Worm (Caenorhabditis elegans) whole organism, L4 larva: ENCODE results near the gene mcm-3AP.
"Not testable (repeated sequence)": the region's sequence is repeated elsewhere in the genome, so short reads cannot be mapped to it uniquely, and the experiment has no call there.

Experiments used
- F10B5.3 ChIP-seq: sonication (generic microtip); optimal IDR thresholded peaks from 2 replicates; lab custom pipeline; 2016; ENCODE audit warnings: mild to moderate bottlenecking, missing genetic modification characterization, missing compliant biosample characterization
- F44E2.7 ChIP-seq: fragments of 200-800 bp; sonication (Bioruptor generic); IDR thresholded peaks from 2 replicates; pipeline ENCODE4 v2.1.2; 2022; ENCODE audit warnings: missing genetic modification characterization, missing compliant biosample characterization
- T20F7.1 ChIP-seq: fragments of 200-800 bp; sonication (Bioruptor generic); optimal IDR thresholded peaks from 2 replicates; lab custom pipeline; 2018; ENCODE audit warnings: mild to moderate bottlenecking, missing genetic modification characterization, missing compliant biosample characterization
- T26A8.4 ChIP-seq: fragments of 200-800 bp; sonication (Bioruptor generic); IDR thresholded peaks from 2 replicates; pipeline ENCODE4 v1.3.6; 2022; ENCODE audit warnings: missing genetic modification characterization, missing compliant biosample characterization
- Y48G9A.11 ChIP-seq: fragments of 200-800 bp; sonication (Bioruptor generic); IDR thresholded peaks from 2 replicates; pipeline ENCODE4 v1.3.6; 2022; ENCODE audit warnings: missing genetic modification reagents, missing genetic modification characterization, missing compliant biosample characterization
- Y75B8A.6 ChIP-seq: fragments of 200-800 bp; sonication (Bioruptor generic); IDR thresholded peaks from 2 replicates; pipeline ENCODE4 v1.3.6; 2022; ENCODE audit warnings: missing genetic modification reagents, missing genetic modification characterization, missing compliant biosample characterization
- ama-1 ChIP-seq: fragments of 150-350 bp; optimal IDR thresholded peaks from 2 replicates; lab custom pipeline; 2014; ENCODE audit warnings: inconsistent platforms, mixed read lengths
- arid-1 ChIP-seq: fragments of 200-800 bp; sonication (Bioruptor generic); conservative IDR thresholded peaks from 2 replicates; pipeline ENCODE4 v1.3.6; 2022; ENCODE audit warnings: missing genetic modification reagents, missing genetic modification characterization, missing compliant biosample characterization
- ceh-20 ChIP-seq: fragments of 200-800 bp; sonication (Bioruptor generic); IDR thresholded peaks from 2 replicates; pipeline ENCODE4 v1.3.6; 2022; ENCODE audit warnings: missing genetic modification reagents, missing genetic modification characterization, missing compliant biosample characterization
- ceh-44 ChIP-seq: fragments of 200-800 bp; sonication (Bioruptor generic); IDR thresholded peaks from 2 replicates; pipeline ENCODE4 v1.3.6; 2022; ENCODE audit warnings: missing genetic modification reagents, missing genetic modification characterization, missing compliant biosample characterization
- ceh-62 ChIP-seq: sonication (generic microtip); optimal IDR thresholded peaks from 2 replicates; lab custom pipeline; 2017; ENCODE audit warnings: missing biosample characterization, missing genetic modification characterization
- ceh-82 ChIP-seq: sonication (generic microtip); optimal IDR thresholded peaks from 2 replicates; lab custom pipeline; 2017; ENCODE audit warnings: missing biosample characterization, missing genetic modification characterization
- ctbp-1 ChIP-seq: fragments of 200-800 bp; sonication (Bioruptor generic); IDR thresholded peaks from 2 replicates; pipeline ENCODE4 v1.3.6; 2022; ENCODE audit warnings: missing genetic modification reagents, missing genetic modification characterization, missing compliant biosample characterization
- daf-12 ChIP-seq: fragments of 150-350 bp; optimal IDR thresholded peaks from 2 replicates; lab custom pipeline; 2014; ENCODE audit warnings: missing biosample characterization, missing genetic modification reagents, missing genetic modification characterization
- daf-16 ChIP-seq, 3 experiments: sonication (generic microtip); optimal IDR thresholded peaks; 2 replicates each; lab custom pipeline; 2016 to 2017; ENCODE audit warnings: missing genetic modification characterization in 3 of 3, missing genetic modification reagents in 3 of 3, mild to moderate bottlenecking in 2 of 3, missing compliant biosample characterization in 2 of 3, missing biosample characterization in 1 of 3, moderate library complexity in 1 of 3
- daf-19 ChIP-seq: fragments of 200-800 bp; sonication (Bioruptor generic); conservative IDR thresholded peaks from 2 replicates; pipeline ENCODE4 v1.3.6; 2022; ENCODE audit warnings: missing genetic modification characterization, missing compliant biosample characterization
- daf-8 ChIP-seq: fragments of 200-800 bp; sonication (Bioruptor generic); IDR thresholded peaks from 2 replicates; pipeline ENCODE4 v1.3.6; 2022; ENCODE audit warnings: missing genetic modification characterization, missing compliant biosample characterization
- dmd-9 ChIP-seq: fragments of 200-800 bp; sonication (Bioruptor generic); IDR thresholded peaks from 2 replicates; pipeline ENCODE4 v1.3.6; 2022; ENCODE audit warnings: missing genetic modification reagents, missing genetic modification characterization, missing compliant biosample characterization
- dpl-1 ChIP-seq: fragments of 150-350 bp; optimal IDR thresholded peaks from 2 replicates; lab custom pipeline; 2014; ENCODE audit warnings: missing biosample characterization, missing genetic modification reagents, missing genetic modification characterization
- dve-1 ChIP-seq: sonication (generic microtip); optimal IDR thresholded peaks from 2 replicates; lab custom pipeline; 2017; ENCODE audit warnings: antibody characterized with exemption, mild to moderate bottlenecking, missing genetic modification characterization, missing compliant biosample characterization; ENCODE audit not compliant: insufficient read depth
- egl-43 ChIP-seq: fragments of 200-800 bp; sonication (Bioruptor generic); IDR thresholded peaks from 2 replicates; pipeline ENCODE4 v1.3.6; 2022; ENCODE audit warnings: missing genetic modification reagents, missing genetic modification characterization, missing compliant biosample characterization
- fkh-10 ChIP-seq: fragments of 150-350 bp; optimal IDR thresholded peaks from 2 replicates; lab custom pipeline; 2014; ENCODE audit warnings: missing biosample characterization, missing genetic modification reagents, missing genetic modification characterization
- hif-1 ChIP-seq, 2 experiments: sonication (generic microtip); optimal IDR thresholded peaks; 2 replicates each; lab custom pipeline; 2016 to 2017; ENCODE audit warnings: missing compliant biosample characterization in 2 of 2, missing genetic modification characterization in 2 of 2, missing genetic modification reagents in 2 of 2, missing genotype in 2 of 2, mild to moderate bottlenecking in 1 of 2
- hmg-1.1 ChIP-seq: fragments of 200-800 bp; sonication (Bioruptor generic); IDR thresholded peaks from 2 replicates; pipeline ENCODE4 v1.3.6; 2022; ENCODE audit warnings: missing genetic modification reagents, missing genetic modification characterization, missing compliant biosample characterization
- lin-13 ChIP-seq: fragments of 150-350 bp; optimal IDR thresholded peaks from 2 replicates; lab custom pipeline; 2014; ENCODE audit warnings: missing biosample characterization, missing genetic modification reagents, missing genetic modification characterization
- lin-38 ChIP-seq: fragments of 200-800 bp; sonication (Bioruptor generic); IDR thresholded peaks from 2 replicates; pipeline ENCODE4 v1.3.6; 2022; ENCODE audit warnings: missing genetic modification reagents, missing genetic modification characterization, missing compliant biosample characterization
- lsy-2 ChIP-seq, 2 experiments: fragments of 150-350 bp in 1 of 2; sonication (generic microtip) in 1 of 2; optimal IDR thresholded peaks; 2 replicates each; lab custom pipeline; 2014 to 2017; ENCODE audit warnings: missing biosample characterization in 2 of 2, missing genetic modification characterization in 2 of 2
- mep-1 ChIP-seq: fragments of 150-350 bp; sonication (generic microtip); optimal IDR thresholded peaks from 3 replicates; lab custom pipeline; 2014; ENCODE audit warnings: missing biosample characterization, missing genetic modification characterization
- mes-2 ChIP-seq: sonication (generic microtip); optimal IDR thresholded peaks from 2 replicates; lab custom pipeline; 2016; ENCODE audit warnings: missing genotype, mild to moderate bottlenecking, missing genetic modification characterization, missing compliant biosample characterization; ENCODE audit not compliant: poor library complexity, severe bottlenecking
- nhr-10 ChIP-seq: fragments of 150-350 bp; optimal IDR thresholded peaks from 2 replicates; lab custom pipeline; 2014; ENCODE audit warnings: missing biosample characterization, missing genetic modification characterization
- nhr-11 ChIP-seq: fragments of 150-350 bp; optimal IDR thresholded peaks from 2 replicates; lab custom pipeline; 2014; ENCODE audit warnings: missing biosample characterization, missing genetic modification characterization
- nhr-42 ChIP-seq: fragments of 200-800 bp; sonication (Bioruptor generic); IDR thresholded peaks from 2 replicates; pipeline ENCODE4 v1.3.6; 2022; ENCODE audit warnings: missing genetic modification characterization, missing compliant biosample characterization
- nhr-48 ChIP-seq: sonication (generic microtip); optimal IDR thresholded peaks from 2 replicates; lab custom pipeline; 2016; ENCODE audit warnings: mild to moderate bottlenecking, missing genetic modification characterization, missing compliant biosample characterization
- nhr-77 ChIP-seq: fragments of 150-350 bp; optimal IDR thresholded peaks from 2 replicates; lab custom pipeline; 2014; ENCODE audit warnings: missing biosample characterization, missing genetic modification characterization
- pha-4 ChIP-seq, 2 experiments: fragments of 150-350 bp in 1 of 2; fragments of 200-800 bp in 1 of 2; sonication (Bioruptor generic) in 1 of 2; IDR thresholded peaks in 1 of 2; optimal IDR thresholded peaks in 1 of 2; 2 replicates each; pipeline versions ENCODE4 v1.3.6 to Lab custom; 2014 to 2022; ENCODE audit warnings: missing genetic modification characterization in 2 of 2, missing genetic modification reagents in 2 of 2, missing biosample characterization in 1 of 2, missing compliant biosample characterization in 1 of 2
- rbr-2 ChIP-seq: sonication (generic microtip); optimal IDR thresholded peaks from 2 replicates; lab custom pipeline; 2016; ENCODE audit warnings: missing genotype, missing genetic modification characterization, missing compliant biosample characterization
- sdz-12 ChIP-seq: fragments of 200-800 bp; sonication (Bioruptor generic); optimal IDR thresholded peaks from 2 replicates; lab custom pipeline; 2018; ENCODE audit warnings: mild to moderate bottlenecking, missing genetic modification characterization, missing compliant biosample characterization
- set-16 ChIP-seq: fragments of 200-800 bp; sonication (Bioruptor generic); IDR thresholded peaks from 2 replicates; pipeline ENCODE4 v1.3.6; 2022; ENCODE audit warnings: missing genetic modification reagents, missing genetic modification characterization, missing compliant biosample characterization
- snpc-1.2 ChIP-seq: fragments of 200-800 bp; sonication (Bioruptor generic); IDR thresholded peaks from 2 replicates; pipeline ENCODE4 v1.3.6; 2022; ENCODE audit warnings: missing genetic modification reagents, missing genetic modification characterization, missing compliant biosample characterization
- tag-97 ChIP-seq: fragments of 200-800 bp; sonication (Bioruptor generic); IDR thresholded peaks from 2 replicates; pipeline ENCODE4 v1.3.6; 2022; ENCODE audit warnings: missing genetic modification characterization, missing compliant biosample characterization
- tra-1 ChIP-seq: fragments of 200-800 bp; sonication (Bioruptor generic); IDR thresholded peaks from 2 replicates; pipeline ENCODE4 v1.3.6; 2022; ENCODE audit warnings: missing genetic modification reagents, missing genetic modification characterization, missing compliant biosample characterization
- unc-130 ChIP-seq: sonication (generic microtip); optimal IDR thresholded peaks from 2 replicates; lab custom pipeline; 2016; ENCODE audit warnings: missing genetic modification reagents, missing genetic modification characterization, missing compliant biosample characterization
- vab-7 ChIP-seq: fragments of 200-800 bp; sonication (Bioruptor generic); IDR thresholded peaks from 2 replicates; pipeline ENCODE4 v1.3.6; 2022; ENCODE audit warnings: missing genetic modification reagents, missing genetic modification characterization, missing compliant biosample characterization
- zfp-3 ChIP-seq: fragments of 200-800 bp; sonication (Bioruptor generic); conservative IDR thresholded peaks from 2 replicates; pipeline ENCODE4 v1.3.6; 2022; ENCODE audit warnings: missing genetic modification reagents, missing genetic modification characterization, missing compliant biosample characterization
- zip-11 ChIP-seq: fragments of 200-800 bp; sonication (Bioruptor generic); IDR thresholded peaks from 2 replicates; pipeline ENCODE4 v1.3.6; 2022; ENCODE audit warnings: missing genetic modification characterization, missing compliant biosample characterization

mcm-3AP gene

ce11 chrIV:7948290-7948689, at the start of gene mcm-3AP:
Gene mcm-3AP, plus strand, starts transcription at chrIV:7948672.
- TF ChIP-seq lsy-2 (tag; optimal IDR thresholded peaks at IDR 0.05; lab: Kevin White, UChicago) (peak in 1 of 2 experiments; percentile 66), T20F7.1 (GFP tag; lab: Kevin White, UChicago) (peak; percentile 48), unc-130 (peak; percentile 11), set-16 (GFP tag; lab: Robert Waterston, UW) (peak; percentile 34; the same call in 1 of the 2 replicates), snpc-1.2 (GFP tag; lab: Robert Waterston, UW) (peak; percentile 50), lin-38 (GFP tag; lab: Robert Waterston, UW) (peak; percentile 75), Y48G9A.11 (GFP tag; lab: Robert Waterston, UW) (peak; percentile 49), hmg-1.1 (GFP tag; lab: Robert Waterston, UW) (peak; percentile 79), T26A8.4 (GFP tag; lab: Robert Waterston, UW) (peak; percentile 30; the same call in 1 of the 2 replicates), pha-4 (GFP tag; IDR thresholded peaks at IDR 0.05; lab: Robert Waterston, UW) (0 out of 2 replicates have a peak, but pooled peaks have one; percentile 36), tra-1 (GFP tag; lab: Robert Waterston, UW) (0 out of 2 replicates have a peak, but pooled peaks have one; percentile 48), vab-7 (GFP tag; lab: Robert Waterston, UW) (peak; percentile 83), ceh-20 (GFP tag; lab: Robert Waterston, UW) (peak; percentile 60; the same call in 1 of the 2 replicates), ceh-44 (GFP tag; lab: Robert Waterston, UW) (peak; percentile 49; the same call in 1 of the 2 replicates), nhr-42 (0 out of 2 replicates have a peak, but pooled peaks have one; percentile 25), egl-43 (GFP tag; lab: Robert Waterston, UW) (peak; percentile 72), ctbp-1 (GFP tag; lab: Robert Waterston, UW) (0 out of 2 replicates have a peak, but pooled peaks have one; percentile 41), mes-2 (tag; lab: Kevin White, UChicago) (peak; percentile 59), arid-1 (GFP tag; lab: Robert Waterston, UW) (0 out of 2 replicates have a peak, but pooled peaks have one; percentile 15), dmd-9 (GFP tag; lab: Robert Waterston, UW) (peak; percentile 54; the same call in 1 of the 2 replicates)
- TF ChIP-seq pha-4 (tag; optimal IDR thresholded peaks at IDR 0.05; lab: Kevin White, UChicago) = not testable (repeated sequence)

- TF ChIP-seq ceh-62 (tag; lab: Kevin White, UChicago) (no peak), tag-97 (no peak), dve-1 (tag; lab: Kevin White, UChicago) (peak; percentile 96), ceh-82 (no peak), rbr-2 (tag; lab: Kevin White, UChicago) (peak; percentile 62), lin-38 (GFP tag; lab: Robert Waterston, UW) (peak; percentile 60), nhr-10 (no peak), F10B5.3 (no peak), daf-12 (no peak), hmg-1.1 (GFP tag; lab: Robert Waterston, UW) (peak; percentile 61), sdz-12 (GFP tag; lab: Kevin White, UChicago) (no peak), tra-1 (GFP tag; lab: Robert Waterston, UW) (0 out of 2 replicates have a peak, but pooled peaks have one; percentile 25), daf-8 (no peak), ceh-20 (GFP tag; lab: Robert Waterston, UW) (0 out of 2 replicates have a peak, but pooled peaks have one; percentile 29), zfp-3 (GFP tag; lab: Robert Waterston, UW) (0 out of 2 replicates have a peak, but pooled peaks have one; percentile 43), mep-1 (tag; lab: Kevin White, UChicago) (peak; percentile 83), lin-13 (GFP tag; lab: Kevin White, UChicago) (peak; percentile 21), nhr-48 (tag; lab: Kevin White, UChicago) (peak; percentile 25), dpl-1 (GFP tag; lab: Kevin White, UChicago) (peak; percentile 77), zip-11 (GFP tag; lab: Robert Waterston, UW) (no peak), lsy-2 (tag; optimal IDR thresholded peaks at IDR 0.05; lab: Kevin White, UChicago) (peak; percentile 75 to 98), Y75B8A.6 (GFP tag; lab: Robert Waterston, UW) (no peak), Y48G9A.11 (GFP tag; lab: Robert Waterston, UW) (no peak), fkh-10 (GFP tag; lab: Kevin White, UChicago) (peak; percentile 8), F44E2.7 (no peak), hif-1 (tag; optimal IDR thresholded peaks at IDR 0.05; lab: Kevin White, UChicago) (peak in 1 of 2 experiments; percentile 27), nhr-11 (peak; percentile 19), nhr-77 (tag; lab: Kevin White, UChicago) (peak; percentile 67), daf-16 (GFP tag; optimal IDR thresholded peaks at IDR 0.05; lab: Kevin White, UChicago) (peak in 1 of 2 experiments; percentile 5), daf-16 (tag; optimal IDR thresholded peaks at IDR 0.05; lab: Kevin White, UChicago) (peak; percentile 77), daf-19 (GFP tag; lab: Robert Waterston, UW) (no peak), ama-1 (no peak)
These were observed 46.1 kb upstream of the mcm-3AP start, which contains the start of gene arp-11 for ce11 chrIV:7902221-7902904. Gene arp-11, minus strand, starts transcription at chrIV:7902271.
